Fruit fly (Drosophila melanogaster) whole organism, embryonic: ENCODE measurements around the gene RpL32.

Experiments
- BEAF-32 ChIP-seq: fragments of 200-800 bp; sonication (Bioruptor generic); optimal IDR thresholded peaks from 3 replicates; lab custom pipeline; 2017; ENCODE audit warnings: missing biosample characterization, missing genetic modification characterization, mild to moderate bottlenecking, moderate library complexity, missing genetic modification reagents
- CG1529 ChIP-seq: fragments of 200-800 bp; sonication (Bioruptor generic); optimal IDR thresholded peaks from 3 replicates; lab custom pipeline; 2018; ENCODE audit warnings: missing biosample characterization, missing genetic modification characterization
- CG30431 ChIP-seq: fragments of 200-800 bp; sonication (Bioruptor generic); optimal IDR thresholded peaks from 2 replicates; lab custom pipeline; 2017; ENCODE audit warnings: missing biosample characterization, missing genetic modification characterization
- CG6689 ChIP-seq: fragments of 200-800 bp; sonication (Bioruptor generic); IDR thresholded peaks from 2 replicates; pipeline ENCODE4 v1.3.6; 2022; ENCODE audit warnings: missing biosample characterization, missing genetic modification characterization
- CG7357 ChIP-seq: fragments of 200-800 bp; sonication (Bioruptor generic); IDR thresholded peaks from 3 replicates; pipeline ENCODE4 v1.3.6; 2022; ENCODE audit warnings: missing biosample characterization, missing genetic modification characterization
- disco-r ChIP-seq: fragments of 200-800 bp; sonication (Bioruptor generic); optimal IDR thresholded peaks from 2 replicates; lab custom pipeline; 2016; ENCODE audit warnings: missing biosample characterization, missing genetic modification characterization
- dmrt99B ChIP-seq: fragments of 200-800 bp; sonication (Bioruptor generic); optimal IDR thresholded peaks from 2 replicates; lab custom pipeline; 2018; ENCODE audit warnings: missing biosample characterization, mild to moderate bottlenecking, missing genetic modification characterization, moderate library complexity
- ems ChIP-seq: fragments of 200-800 bp; sonication (Bioruptor generic); optimal IDR thresholded peaks from 3 replicates; lab custom pipeline; 2016; ENCODE audit warnings: missing biosample characterization, missing genetic modification characterization
- gro ChIP-seq: fragments of 200-800 bp; sonication (Bioruptor generic); optimal IDR thresholded peaks from 2 replicates; lab custom pipeline; 2016; ENCODE audit warnings: missing biosample characterization, missing genetic modification characterization

dm6 chr3R:30059944-30060343 is 14.0 kb upstream of the RpL32 start:
- TF ChIP-seq CG6689 (no peak), CG1529 (GFP tag; lab: Kevin White, UChicago) (no peak), BEAF-32 (GFP tag; lab: Kevin White, UChicago) (no peak), ems (GFP tag; lab: Kevin White, UChicago) (no peak), CG30431 (GFP tag; lab: Kevin White, UChicago) (no peak), gro (GFP tag; lab: Kevin White, UChicago) (no peak), CG7357 (GFP tag; lab: Robert Waterston, UW) (no peak), disco-r (no peak), dmrt99B (tag; lab: Kevin White, UChicago) (no peak)
